Worm (Caenorhabditis elegans) whole organism, L4 larva: Measurements from ENCODE around the gene D1054.5.

Source experiments
- egl-27 ChIP-seq: sonication (generic microtip); optimal IDR thresholded peaks from 3 replicates; lab custom pipeline; 2017; ENCODE audit warnings: missing biosample characterization, missing genetic modification reagents, missing genetic modification characterization
- mep-1 ChIP-seq: fragments of 150-350 bp; sonication (generic microtip); optimal IDR thresholded peaks from 3 replicates; lab custom pipeline; 2014; ENCODE audit warnings: missing biosample characterization, missing genetic modification characterization
- nhr-25 ChIP-seq: sonication (generic microtip); optimal IDR thresholded peaks from 2 replicates; lab custom pipeline; 2017; ENCODE audit warnings: missing genetic modification characterization, mild to moderate bottlenecking, missing compliant biosample characterization, antibody characterized with exemption, moderate library complexity, borderline replicate concordance; ENCODE audit not compliant: insufficient read depth
- unc-62 ChIP-seq, 3 experiments: fragments of 150-350 bp in 1 of 3; sonication (generic microtip); optimal IDR thresholded peaks in 2 of 3; peaks in 1 of 3; 1 replicate in 1 of 3; 2 replicates in 2 of 3; lab custom pipeline; 2014 to 2017; ENCODE audit warnings: missing biosample characterization in 3 of 3, missing genetic modification characterization in 3 of 3, missing genetic modification reagents in 3 of 3, missing genotype in 1 of 3

ce11 chrV:10758658-10759057, 17.7 kb downstream of the D1054.5 start, which contains the start of gene F28H7.8:
- TF ChIP-seq nhr-25 (no peak), egl-27 (no peak), mep-1 (no peak), unc-62 (GFP tag; optimal IDR thresholded peaks at IDR 0.05 in 1 of 2; lab: Kevin White, UChicago) (peak in 1 of 2 experiments; percentile 38), unc-62 (tag; optimal IDR thresholded peaks at IDR 0.05; lab: Kevin White, UChicago) (no peak)
